Worm (Caenorhabditis elegans) whole organism, L3 larva: ENCODE measurements around the gene abhd-12.
A peak's percentile ranks its signal among the peaks of the same experiment; 100 is the strongest.

Source experiments
- R02D3.7 ChIP-seq: fragments of 150-350 bp; optimal IDR thresholded peaks from 2 replicates; lab custom pipeline; 2014; ENCODE audit warnings: missing biosample characterization, missing genetic modification characterization
- ZK546.5 ChIP-seq: sonication (generic microtip); optimal IDR thresholded peaks from 2 replicates; lab custom pipeline; 2017; ENCODE audit warnings: missing biosample characterization, missing genetic modification characterization
- aly-2 ChIP-seq: fragments of 150-350 bp; optimal IDR thresholded peaks from 2 replicates; lab custom pipeline; 2014; ENCODE audit warnings: missing biosample characterization, missing genetic modification characterization
- ama-1 ChIP-seq: fragments of 150-350 bp; optimal IDR thresholded peaks from 2 replicates; lab custom pipeline; 2018
- ceh-28 ChIP-seq: fragments of 150-350 bp; optimal IDR thresholded peaks from 2 replicates; lab custom pipeline; 2014; ENCODE audit warnings: missing biosample characterization, missing genetic modification reagents, missing genetic modification characterization
- ceh-9 ChIP-seq: sonication (generic microtip); optimal IDR thresholded peaks from 2 replicates; lab custom pipeline; 2018; ENCODE audit warnings: missing biosample characterization, missing genetic modification characterization
- daf-12 ChIP-seq: fragments of 150-350 bp; optimal IDR thresholded peaks from 2 replicates; lab custom pipeline; 2014; ENCODE audit warnings: missing biosample characterization, missing genetic modification reagents, missing genetic modification characterization
- egl-27 ChIP-seq: sonication (generic microtip); optimal IDR thresholded peaks from 4 replicates; lab custom pipeline; 2017; ENCODE audit warnings: missing biosample characterization, missing genetic modification reagents, missing genetic modification characterization
- elt-3 ChIP-seq, 3 experiments: fragments of 150-350 bp in 1 of 3; sonication (generic microtip) in 2 of 3; optimal IDR thresholded peaks; 2 replicates in 2 of 3; 4 replicates in 1 of 3; lab custom pipeline; 2014 to 2017; ENCODE audit warnings: missing biosample characterization in 3 of 3, missing genetic modification characterization in 3 of 3
- fkh-2 ChIP-seq: fragments of 150-350 bp; optimal IDR thresholded peaks from 2 replicates; lab custom pipeline; 2014; ENCODE audit warnings: missing biosample characterization, missing genetic modification reagents, missing genetic modification characterization
- hmg-11 ChIP-seq: sonication (generic microtip); optimal IDR thresholded peaks from 2 replicates; lab custom pipeline; 2016; ENCODE audit warnings: missing genetic modification characterization, missing compliant biosample characterization
- lin-39 ChIP-seq: fragments of 150-350 bp; optimal IDR thresholded peaks from 2 replicates; lab custom pipeline; 2018; ENCODE audit warnings: missing biosample characterization, missing genetic modification reagents, missing genetic modification characterization
- mdl-1 ChIP-seq: fragments of 150-350 bp; optimal IDR thresholded peaks from 2 replicates; lab custom pipeline; 2014; ENCODE audit warnings: missing biosample characterization, missing genetic modification characterization
- nfya-1 ChIP-seq: sonication (generic microtip); optimal IDR thresholded peaks from 2 replicates; lab custom pipeline; 2017; ENCODE audit warnings: missing genetic modification characterization, mild to moderate bottlenecking, missing compliant biosample characterization, antibody characterized with exemption, moderate library complexity; ENCODE audit not compliant: insufficient read depth
- nhr-11 ChIP-seq: fragments of 150-350 bp; optimal IDR thresholded peaks from 2 replicates; lab custom pipeline; 2014; ENCODE audit warnings: missing biosample characterization, missing genetic modification characterization
- nhr-12 ChIP-seq: fragments of 150-350 bp; optimal IDR thresholded peaks from 2 replicates; lab custom pipeline; 2014; ENCODE audit warnings: missing biosample characterization, missing genetic modification characterization
- nhr-23 ChIP-seq: fragments of 150-350 bp; optimal IDR thresholded peaks from 2 replicates; lab custom pipeline; 2014; ENCODE audit warnings: missing biosample characterization, missing genetic modification reagents, missing genetic modification characterization
- nhr-237 ChIP-seq: fragments of 150-350 bp; optimal IDR thresholded peaks from 2 replicates; lab custom pipeline; 2014; ENCODE audit warnings: missing biosample characterization, missing genetic modification characterization
- nhr-28 ChIP-seq: fragments of 150-350 bp; optimal IDR thresholded peaks from 2 replicates; lab custom pipeline; 2014; ENCODE audit warnings: missing biosample characterization, missing genetic modification characterization
- nhr-43 ChIP-seq: sonication (generic microtip); optimal IDR thresholded peaks from 2 replicates; lab custom pipeline; 2016; ENCODE audit warnings: mild to moderate bottlenecking, missing genetic modification characterization, missing compliant biosample characterization; ENCODE audit not compliant: poor library complexity, severe bottlenecking
- nhr-67 ChIP-seq: fragments of 150-350 bp; optimal IDR thresholded peaks from 2 replicates; lab custom pipeline; 2014; ENCODE audit warnings: missing biosample characterization, missing genetic modification characterization
- pha-4 ChIP-seq: fragments of 150-350 bp; optimal IDR thresholded peaks from 2 replicates; lab custom pipeline; 2014; ENCODE audit warnings: missing biosample characterization, missing genetic modification reagents, missing genetic modification characterization
- pqm-1 ChIP-seq: fragments of 150-350 bp; optimal IDR thresholded peaks from 2 replicates; lab custom pipeline; 2017; ENCODE audit warnings: missing biosample characterization, missing genetic modification characterization, inconsistent platforms
- sea-2 ChIP-seq: fragments of 150-350 bp; sonication (generic microtip); optimal IDR thresholded peaks from 4 replicates; lab custom pipeline; 2014; ENCODE audit warnings: missing biosample characterization, missing genetic modification reagents, missing genetic modification characterization
- skn-1 ChIP-seq: fragments of 150-350 bp; optimal IDR thresholded peaks from 2 replicates; lab custom pipeline; 2014; ENCODE audit warnings: missing biosample characterization, missing genetic modification characterization
- tbx-2 ChIP-seq: sonication (generic microtip); optimal IDR thresholded peaks from 2 replicates; lab custom pipeline; 2016; ENCODE audit warnings: mild to moderate bottlenecking, missing genetic modification characterization, missing compliant biosample characterization
- unc-39 ChIP-seq: sonication (generic microtip); optimal IDR thresholded peaks from 4 replicates; lab custom pipeline; 2017; ENCODE audit warnings: missing biosample characterization, missing genetic modification characterization
- zag-1 ChIP-seq: fragments of 150-350 bp; optimal IDR thresholded peaks from 2 replicates; lab custom pipeline; 2014; ENCODE audit warnings: missing biosample characterization, missing genetic modification characterization
- ztf-4 ChIP-seq: fragments of 150-350 bp; optimal IDR thresholded peaks from 2 replicates; lab custom pipeline; 2014; ENCODE audit warnings: missing biosample characterization, missing genetic modification characterization

abhd-12 gene

ce11 chrV:8005000-8005399, 21.3 kb downstream of the abhd-12 start, which contains the start of gene Y97E10AR.8:
TSS of gene Y97E10AR.8 (plus strand) at chrV:8005300.
- no peak for TF ChIP-seq fkh-2 (tag; lab: Kevin White, UChicago)
- no peak for TF ChIP-seq unc-39
- no peak for TF ChIP-seq egl-27 (tag; lab: Kevin White, UChicago)
- TF ChIP-seq ztf-4 (tag; lab: Kevin White, UChicago), result no peak
- no peak for TF ChIP-seq daf-12
- no peak for TF ChIP-seq nhr-23 (tag; lab: Kevin White, UChicago)
- TF ChIP-seq lin-39, result no peak
- no peak for TF ChIP-seq nhr-11 (tag; lab: Kevin White, UChicago)
- no peak for TF ChIP-seq zag-1 (tag; lab: Kevin White, UChicago)

- TF ChIP-seq nhr-43 (tag; lab: Kevin White, UChicago) (no peak), nfya-1 (tag; lab: Kevin White, UChicago) (peak; percentile 55)
- TF ChIP-seq, all 47 proteins: peak for 1
Observed at ce11 chrV:8007460-8008292, 24.0 kb downstream of the abhd-12 start, which contains the start of gene Y97E10AR.3. TSS of gene Y97E10AR.3 (minus strand) at chrV:8007510.

- TF ChIP-seq sea-2 (GFP tag; lab: Kevin White, UChicago) (no peak), ztf-4 (tag; lab: Kevin White, UChicago) (no peak), zag-1 (tag; lab: Kevin White, UChicago) (no peak)
Observed at ce11 chrV:8010103-8010502, 26.4 kb downstream of the abhd-12 start, which contains the start of gene Y97E10AR.4. TSS of gene Y97E10AR.4 (minus strand) at chrV:8010233.

ce11 chrV:8010846-8011245, 27.2 kb downstream of the abhd-12 start, which contains the start of gene lmtr-2:
TSS of gene lmtr-2 (minus strand) at chrV:8011106.
- TF ChIP-seq ztf-4 (tag; lab: Kevin White, UChicago) (no peak), egl-27 (tag; lab: Kevin White, UChicago) (no peak), pha-4 (tag; lab: Kevin White, UChicago) (no peak), pqm-1 (tag; lab: Kevin White, UChicago) (no peak), nfya-1 (tag; lab: Kevin White, UChicago) (no peak), nhr-237 (no peak), mdl-1 (no peak), nhr-28 (no peak), aly-2 (tag; lab: Kevin White, UChicago) (no peak), nhr-23 (tag; lab: Kevin White, UChicago) (no peak), tbx-2 (tag; lab: Kevin White, UChicago) (no peak), nhr-67 (tag; lab: Kevin White, UChicago) (no peak), skn-1 (tag; lab: Kevin White, UChicago) (no peak), zag-1 (tag; lab: Kevin White, UChicago) (no peak), R02D3.7 (tag; lab: Kevin White, UChicago) (no peak)

ce11 chrV:8012032-8012431, 28.4 kb downstream of the abhd-12 start, which contains the start of gene rpb-9:
TSS of gene rpb-9 (minus strand) at chrV:8012345.
- no peak for TF ChIP-seq ceh-9 (tag; lab: Kevin White, UChicago)
- no peak for TF ChIP-seq ceh-28 (tag; lab: Kevin White, UChicago)
- no peak for TF ChIP-seq R02D3.7 (tag; lab: Kevin White, UChicago)
- no peak for TF ChIP-seq egl-27 (tag; lab: Kevin White, UChicago)
- no peak for TF ChIP-seq nhr-11 (tag; lab: Kevin White, UChicago)
- no peak for TF ChIP-seq pqm-1 (tag; lab: Kevin White, UChicago)
- no peak for TF ChIP-seq hmg-11 (tag; lab: Kevin White, UChicago)
- no peak for TF ChIP-seq fkh-2 (tag; lab: Kevin White, UChicago)
- TF ChIP-seq ama-1 (lab: Kevin White, UChicago), result peak; percentile 26
- no peak for TF ChIP-seq nhr-23 (tag; lab: Kevin White, UChicago)
- no peak for TF ChIP-seq nfya-1 (tag; lab: Kevin White, UChicago)
- no peak for TF ChIP-seq elt-3 (tag; optimal IDR thresholded peaks at IDR 0.05; lab: Kevin White, UChicago)
- no peak for TF ChIP-seq nhr-12 (tag; lab: Kevin White, UChicago)
- TF ChIP-seq ZK546.5 (tag; lab: Kevin White, UChicago), result no peak
- TF ChIP-seq pha-4 (tag; lab: Kevin White, UChicago), result peak; percentile 14
